Worm (Caenorhabditis elegans) whole organism, L3 larva: ENCODE results near the gene C34D10.5.
A peak's percentile ranks its signal among the peaks of the same experiment; 100 is the strongest.

ENCODE experiments used
- aly-2 ChIP-seq: fragments of 150-350 bp; optimal IDR thresholded peaks from 2 replicates; lab custom pipeline; 2014; ENCODE audit warnings: missing biosample characterization, missing genetic modification characterization
- ama-1 ChIP-seq: fragments of 150-350 bp; optimal IDR thresholded peaks from 2 replicates; lab custom pipeline; 2018
- ceh-16 ChIP-seq: sonication (generic microtip); optimal IDR thresholded peaks from 2 replicates; lab custom pipeline; 2017; ENCODE audit warnings: missing biosample characterization, missing genetic modification characterization
- ceh-28 ChIP-seq: fragments of 150-350 bp; optimal IDR thresholded peaks from 2 replicates; lab custom pipeline; 2014; ENCODE audit warnings: missing biosample characterization, missing genetic modification reagents, missing genetic modification characterization
- daf-12 ChIP-seq: fragments of 150-350 bp; optimal IDR thresholded peaks from 2 replicates; lab custom pipeline; 2014; ENCODE audit warnings: missing biosample characterization, missing genetic modification reagents, missing genetic modification characterization
- egl-27 ChIP-seq: sonication (generic microtip); optimal IDR thresholded peaks from 4 replicates; lab custom pipeline; 2017; ENCODE audit warnings: missing biosample characterization, missing genetic modification reagents, missing genetic modification characterization
- egl-5 ChIP-seq: fragments of 150-350 bp; optimal IDR thresholded peaks from 2 replicates; lab custom pipeline; 2017; ENCODE audit warnings: missing biosample characterization, missing genetic modification reagents, missing genetic modification characterization, inconsistent platforms
- elt-1 ChIP-seq: fragments of 150-350 bp; optimal IDR thresholded peaks from 2 replicates; lab custom pipeline; 2014; ENCODE audit warnings: missing biosample characterization, missing genetic modification characterization
- elt-2 ChIP-seq: sonication (generic microtip); optimal IDR thresholded peaks from 2 replicates; lab custom pipeline; 2016; ENCODE audit warnings: missing genetic modification reagents, mild to moderate bottlenecking, missing genetic modification characterization, missing compliant biosample characterization
- elt-3 ChIP-seq, 3 experiments: fragments of 150-350 bp in 1 of 3; sonication (generic microtip) in 2 of 3; optimal IDR thresholded peaks; 2 replicates in 2 of 3; 4 replicates in 1 of 3; lab custom pipeline; 2014 to 2017; ENCODE audit warnings: missing biosample characterization in 3 of 3, missing genetic modification characterization in 3 of 3
- eor-1 ChIP-seq, 2 experiments: fragments of 150-350 bp; optimal IDR thresholded peaks; 2 replicates each; lab custom pipeline; 2014 to 2018; ENCODE audit warnings: missing biosample characterization in 2 of 2, missing genetic modification characterization in 2 of 2
- fkh-2 ChIP-seq: fragments of 150-350 bp; optimal IDR thresholded peaks from 2 replicates; lab custom pipeline; 2014; ENCODE audit warnings: missing biosample characterization, missing genetic modification reagents, missing genetic modification characterization
- hmg-11 ChIP-seq: sonication (generic microtip); optimal IDR thresholded peaks from 2 replicates; lab custom pipeline; 2016; ENCODE audit warnings: missing genetic modification characterization, missing compliant biosample characterization
- jun-1 ChIP-seq: fragments of 150-350 bp; optimal IDR thresholded peaks from 2 replicates; lab custom pipeline; 2014; ENCODE audit warnings: missing biosample characterization, missing genetic modification reagents, missing genetic modification characterization
- lin-15B ChIP-seq: fragments of 150-350 bp; optimal IDR thresholded peaks from 2 replicates; lab custom pipeline; 2014; ENCODE audit warnings: missing biosample characterization, missing genetic modification characterization
- lin-39 ChIP-seq: fragments of 150-350 bp; optimal IDR thresholded peaks from 2 replicates; lab custom pipeline; 2018; ENCODE audit warnings: missing biosample characterization, missing genetic modification reagents, missing genetic modification characterization
- mdl-1 ChIP-seq: fragments of 150-350 bp; optimal IDR thresholded peaks from 2 replicates; lab custom pipeline; 2014; ENCODE audit warnings: missing biosample characterization, missing genetic modification characterization
- nfya-1 ChIP-seq: sonication (generic microtip); optimal IDR thresholded peaks from 2 replicates; lab custom pipeline; 2017; ENCODE audit warnings: missing genetic modification characterization, mild to moderate bottlenecking, missing compliant biosample characterization, antibody characterized with exemption, moderate library complexity; ENCODE audit not compliant: insufficient read depth
- nhr-11 ChIP-seq: fragments of 150-350 bp; optimal IDR thresholded peaks from 2 replicates; lab custom pipeline; 2014; ENCODE audit warnings: missing biosample characterization, missing genetic modification characterization
- nhr-23 ChIP-seq: fragments of 150-350 bp; optimal IDR thresholded peaks from 2 replicates; lab custom pipeline; 2014; ENCODE audit warnings: missing biosample characterization, missing genetic modification reagents, missing genetic modification characterization
- nhr-25 ChIP-seq: sonication (generic microtip); optimal IDR thresholded peaks from 2 replicates; lab custom pipeline; 2017; ENCODE audit warnings: missing biosample characterization, missing genetic modification characterization
- nhr-43 ChIP-seq: sonication (generic microtip); optimal IDR thresholded peaks from 2 replicates; lab custom pipeline; 2016; ENCODE audit warnings: mild to moderate bottlenecking, missing genetic modification characterization, missing compliant biosample characterization; ENCODE audit not compliant: poor library complexity, severe bottlenecking
- nhr-67 ChIP-seq: fragments of 150-350 bp; optimal IDR thresholded peaks from 2 replicates; lab custom pipeline; 2014; ENCODE audit warnings: missing biosample characterization, missing genetic modification characterization
- nhr-76 ChIP-seq: fragments of 150-350 bp; sonication (generic microtip); optimal IDR thresholded peaks from 5 replicates; lab custom pipeline; 2014; ENCODE audit warnings: missing biosample characterization, missing genetic modification characterization
- nhr-77 ChIP-seq: fragments of 150-350 bp; optimal IDR thresholded peaks from 2 replicates; lab custom pipeline; 2014; ENCODE audit warnings: missing biosample characterization, missing genetic modification characterization
- pha-4 ChIP-seq: fragments of 150-350 bp; optimal IDR thresholded peaks from 2 replicates; lab custom pipeline; 2014; ENCODE audit warnings: missing biosample characterization, missing genetic modification reagents, missing genetic modification characterization
- pqm-1 ChIP-seq: fragments of 150-350 bp; optimal IDR thresholded peaks from 2 replicates; lab custom pipeline; 2017; ENCODE audit warnings: missing biosample characterization, missing genetic modification characterization, inconsistent platforms
- sea-2 ChIP-seq: fragments of 150-350 bp; sonication (generic microtip); optimal IDR thresholded peaks from 4 replicates; lab custom pipeline; 2014; ENCODE audit warnings: missing biosample characterization, missing genetic modification reagents, missing genetic modification characterization
- unc-62 ChIP-seq: fragments of 150-350 bp; sonication (generic microtip); optimal IDR thresholded peaks from 4 replicates; lab custom pipeline; 2014; ENCODE audit warnings: missing biosample characterization, missing genetic modification reagents, missing genetic modification characterization
- zag-1 ChIP-seq: fragments of 150-350 bp; optimal IDR thresholded peaks from 2 replicates; lab custom pipeline; 2014; ENCODE audit warnings: missing biosample characterization, missing genetic modification characterization
- ztf-11 ChIP-seq: fragments of 150-350 bp; optimal IDR thresholded peaks from 2 replicates; lab custom pipeline; 2014; ENCODE audit warnings: missing biosample characterization, missing genetic modification characterization

C34D10.5 gene

ce11 chrX:7984742-7985141, 33.1 kb upstream of the C34D10.5 start:
- TF ChIP-seq egl-27, result no peak
- peak; percentile 61 for TF ChIP-seq nhr-25 (tag; lab: Kevin White, UChicago)
- TF ChIP-seq, all 47 proteins: peak for 1

DNA sequence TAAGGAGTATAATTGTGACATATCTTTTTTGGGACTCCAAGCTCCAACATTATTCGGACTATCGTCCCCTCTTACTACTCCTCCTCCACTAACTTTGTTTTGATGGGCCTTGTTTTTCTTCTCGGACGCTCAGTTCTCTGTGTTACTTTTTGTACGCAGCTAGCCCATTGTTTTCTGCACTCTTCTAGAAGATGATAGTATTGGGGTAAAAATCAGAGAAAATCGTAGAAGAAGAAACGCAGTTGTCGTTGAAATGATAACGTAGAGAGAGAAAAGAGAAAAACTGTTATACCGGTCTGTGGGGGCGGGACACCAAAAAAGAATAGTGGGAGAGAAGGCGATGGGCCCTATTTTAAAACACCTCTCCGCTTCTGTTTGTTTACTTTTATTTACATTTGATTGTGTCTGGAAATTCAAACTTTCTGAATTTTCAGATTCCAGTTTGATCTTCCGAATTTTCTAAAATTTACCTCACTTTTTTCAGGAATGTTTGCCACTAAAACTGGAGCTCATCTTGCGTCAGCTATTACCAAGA, 32.3 kb upstream of the C34D10.5 start, which contains the start of gene F45E1.4:
TSS of gene F45E1.4 (plus strand) at position 485 of the 535 bp plus-strand sequence.
- peak; percentile 37 for TF ChIP-seq nhr-23 (tag; lab: Kevin White, UChicago)
- TF ChIP-seq eor-1 (tag; optimal IDR thresholded peaks at IDR 0.05; lab: Kevin White, UChicago), result no peak
- no peak for TF ChIP-seq egl-5 (tag; lab: Kevin White, UChicago)
- no peak for TF ChIP-seq unc-62 (GFP tag; lab: Kevin White, UChicago)
- no peak for TF ChIP-seq elt-2
- no peak for TF ChIP-seq lin-39 (tag; lab: Kevin White, UChicago)
- peak; percentile 21 for TF ChIP-seq nhr-43 (tag; lab: Kevin White, UChicago)
- TF ChIP-seq pqm-1, result no peak
- no peak for TF ChIP-seq aly-2 (tag; lab: Kevin White, UChicago)
- peak; percentile 70 for TF ChIP-seq ceh-28 (tag; lab: Kevin White, UChicago)
- TF ChIP-seq nhr-76, result no peak
- peak in 1 of 3 experiments; percentile 54 for TF ChIP-seq elt-3 (tag; optimal IDR thresholded peaks at IDR 0.05; lab: Kevin White, UChicago)
- no peak for TF ChIP-seq jun-1 (tag; lab: Kevin White, UChicago)

DNA sequence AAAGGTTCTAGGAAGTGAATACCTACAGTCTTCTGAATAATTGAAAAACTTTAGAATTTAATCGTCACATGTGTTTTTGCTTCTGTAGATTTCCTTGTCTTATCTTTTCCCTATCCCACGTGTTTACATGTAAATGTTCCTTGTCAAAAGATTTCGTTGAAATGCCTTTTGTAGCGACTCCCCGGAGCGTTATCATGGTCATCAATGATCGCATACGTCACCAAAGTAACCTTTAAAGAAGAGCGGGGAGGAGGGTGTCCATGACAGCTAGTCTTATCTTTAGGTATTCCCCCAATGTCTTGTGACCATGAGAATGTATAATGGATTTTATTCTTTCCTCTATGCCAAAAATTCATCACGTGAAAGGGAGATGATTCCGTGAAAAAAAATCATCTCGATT, 30.9 kb upstream of the C34D10.5 start:
- TF ChIP-seq elt-2, result peak; percentile 73
- peak; percentile 57 for TF ChIP-seq unc-62 (GFP tag; lab: Kevin White, UChicago)
- TF ChIP-seq ceh-28 (tag; lab: Kevin White, UChicago), result peak; percentile 80
- no peak for TF ChIP-seq ztf-11 (tag; lab: Kevin White, UChicago)
- TF ChIP-seq elt-3 (tag; optimal IDR thresholded peaks at IDR 0.05; lab: Kevin White, UChicago), result peak in 2 of 3 experiments; percentile 74 to 93
- peak; percentile 18 for TF ChIP-seq pha-4
- no peak for TF ChIP-seq mdl-1 (tag; lab: Kevin White, UChicago)
- TF ChIP-seq nhr-77 (tag; lab: Kevin White, UChicago), result no peak
- no peak for TF ChIP-seq nhr-67
- TF ChIP-seq nfya-1 (tag; lab: Kevin White, UChicago), result peak; percentile 17
- peak; percentile 82 for TF ChIP-seq nhr-25 (tag; lab: Kevin White, UChicago)
- TF ChIP-seq nhr-43 (tag; lab: Kevin White, UChicago), result peak; percentile 73
- TF ChIP-seq nhr-23 (tag; lab: Kevin White, UChicago), result peak; percentile 88
- TF ChIP-seq sea-2 (GFP tag; lab: Kevin White, UChicago), result no peak
- TF ChIP-seq fkh-2 (tag; lab: Kevin White, UChicago), result no peak
- no peak for TF ChIP-seq egl-5 (tag; lab: Kevin White, UChicago)
- TF ChIP-seq jun-1 (tag; lab: Kevin White, UChicago), result peak; percentile 76

DNA sequence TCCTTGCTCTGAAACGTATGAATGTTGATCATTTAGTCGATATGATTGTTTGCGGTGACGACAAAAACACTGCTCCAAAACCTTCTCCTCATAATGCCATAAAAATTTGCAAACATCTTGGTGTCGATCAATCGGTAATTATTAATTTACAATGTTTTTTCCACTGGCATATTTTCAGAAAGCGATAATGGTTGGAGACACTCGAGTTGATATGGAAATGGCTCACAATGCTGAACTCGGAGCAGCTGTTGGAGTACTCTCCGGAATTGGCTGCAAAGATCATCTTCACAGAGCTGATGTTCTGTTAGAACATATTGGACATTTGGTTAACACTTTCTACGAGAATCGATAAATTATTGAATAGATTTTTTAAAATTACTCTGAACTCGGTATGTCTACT, 29.4 kb upstream of the C34D10.5 start:
- TF ChIP-seq lin-39 (tag; lab: Kevin White, UChicago) (no peak), hmg-11 (no peak), fkh-2 (tag; lab: Kevin White, UChicago) (no peak), daf-12 (tag; lab: Kevin White, UChicago) (no peak), lin-15B (tag; lab: Kevin White, UChicago) (no peak), zag-1 (tag; lab: Kevin White, UChicago) (no peak), ceh-16 (tag; lab: Kevin White, UChicago) (no peak), nhr-76 (no peak), nhr-67 (no peak)
- TF ChIP-seq, all 47 proteins: peak for 0

DNA sequence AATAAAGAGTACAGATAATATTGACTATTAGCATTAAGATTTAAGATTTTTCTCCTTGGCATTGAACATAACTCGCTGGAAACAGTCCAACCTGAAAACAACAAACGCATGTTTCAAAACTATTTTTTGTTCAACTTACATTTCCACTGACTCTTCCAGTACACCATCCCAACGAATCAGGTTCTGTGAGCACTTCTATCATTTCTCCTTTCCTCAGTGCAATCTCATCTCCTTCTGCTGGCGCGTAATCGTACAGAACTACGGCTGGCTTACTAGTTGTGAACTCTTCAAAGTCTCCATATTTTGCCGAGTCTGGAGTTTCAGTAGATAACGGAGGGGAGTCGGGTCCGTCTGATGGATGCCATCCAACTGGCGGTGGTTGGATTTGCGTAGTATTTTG, 28.7 kb upstream of the C34D10.5 start:
- TF ChIP-seq ama-1 (peak; percentile 82), nhr-25 (tag; lab: Kevin White, UChicago) (peak; percentile 29), nhr-11 (tag; lab: Kevin White, UChicago) (no peak), unc-62 (GFP tag; lab: Kevin White, UChicago) (no peak), ceh-28 (tag; lab: Kevin White, UChicago) (no peak), elt-1 (tag; lab: Kevin White, UChicago) (no peak), nhr-43 (tag; lab: Kevin White, UChicago) (peak; percentile 48), aly-2 (tag; lab: Kevin White, UChicago) (no peak)
- TF ChIP-seq, all 47 proteins: peak for 3
